Worm (Caenorhabditis elegans) whole organism, L4 larva: ENCODE measurements around the gene rpl-25.1.

Experiments
- F37D6.2 ChIP-seq: sonication (generic microtip); optimal IDR thresholded peaks from 2 replicates; lab custom pipeline; 2016; ENCODE audit warnings: mild to moderate bottlenecking, missing genetic modification characterization, missing compliant biosample characterization
- R02D3.7 ChIP-seq: fragments of 150-350 bp; sonication (generic microtip); optimal IDR thresholded peaks from 3 replicates; lab custom pipeline; 2014; ENCODE audit warnings: missing biosample characterization, missing genetic modification characterization
- Y105C5A.15 ChIP-seq: fragments of 200-800 bp; sonication (Bioruptor generic); IDR thresholded peaks from 2 replicates; pipeline ENCODE4 v1.3.6; 2022; ENCODE audit warnings: missing genetic modification characterization, missing compliant biosample characterization
- Y5F2A.4 ChIP-seq: fragments of 200-800 bp; sonication (Bioruptor generic); optimal IDR thresholded peaks from 2 replicates; lab custom pipeline; 2018; ENCODE audit warnings: mild to moderate bottlenecking, missing genetic modification characterization, missing compliant biosample characterization
- Y75B8A.6 ChIP-seq: fragments of 200-800 bp; sonication (Bioruptor generic); IDR thresholded peaks from 2 replicates; pipeline ENCODE4 v1.3.6; 2022; ENCODE audit warnings: missing genetic modification reagents, missing genetic modification characterization, missing compliant biosample characterization
- ZK546.5 ChIP-seq, 2 experiments: sonication (generic microtip); optimal IDR thresholded peaks; 2 replicates each; lab custom pipeline; 2017; ENCODE audit warnings: missing biosample characterization in 2 of 2, missing genetic modification characterization in 2 of 2
- aly-2 ChIP-seq: sonication (generic microtip); optimal IDR thresholded peaks from 2 replicates; lab custom pipeline; 2018; ENCODE audit warnings: missing biosample characterization, missing genetic modification characterization
- attf-4 ChIP-seq: sonication (generic microtip); optimal IDR thresholded peaks from 3 replicates; lab custom pipeline; 2017; ENCODE audit warnings: missing biosample characterization, missing genetic modification characterization
- ceh-20 ChIP-seq: fragments of 200-800 bp; sonication (Bioruptor generic); IDR thresholded peaks from 2 replicates; pipeline ENCODE4 v1.3.6; 2022; ENCODE audit warnings: missing genetic modification reagents, missing genetic modification characterization, missing compliant biosample characterization
- ceh-32 ChIP-seq: sonication (generic microtip); optimal IDR thresholded peaks from 2 replicates; lab custom pipeline; 2016; ENCODE audit warnings: mild to moderate bottlenecking, missing genetic modification characterization, missing compliant biosample characterization; ENCODE audit not compliant: poor library complexity
- ceh-44 ChIP-seq: fragments of 200-800 bp; sonication (Bioruptor generic); IDR thresholded peaks from 2 replicates; pipeline ENCODE4 v1.3.6; 2022; ENCODE audit warnings: missing genetic modification reagents, missing genetic modification characterization, missing compliant biosample characterization
- ces-1 ChIP-seq: fragments of 150-350 bp; sonication (generic microtip); optimal IDR thresholded peaks from 4 replicates; lab custom pipeline; 2014; ENCODE audit warnings: missing biosample characterization, missing genetic modification reagents, missing genetic modification characterization
- ctbp-1 ChIP-seq: fragments of 200-800 bp; sonication (Bioruptor generic); IDR thresholded peaks from 2 replicates; pipeline ENCODE4 v1.3.6; 2022; ENCODE audit warnings: missing genetic modification reagents, missing genetic modification characterization, missing compliant biosample characterization
- daf-12 ChIP-seq: fragments of 150-350 bp; optimal IDR thresholded peaks from 2 replicates; lab custom pipeline; 2014; ENCODE audit warnings: missing biosample characterization, missing genetic modification reagents, missing genetic modification characterization
- daf-8 ChIP-seq: fragments of 200-800 bp; sonication (Bioruptor generic); IDR thresholded peaks from 2 replicates; pipeline ENCODE4 v1.3.6; 2022; ENCODE audit warnings: missing genetic modification characterization, missing compliant biosample characterization
- dmd-8 ChIP-seq: fragments of 200-800 bp; sonication (Bioruptor generic); IDR thresholded peaks from 2 replicates; pipeline ENCODE4 v1.3.6; 2022; ENCODE audit warnings: missing genetic modification characterization, missing compliant biosample characterization
- duxl-1 ChIP-seq: sonication (generic microtip); optimal IDR thresholded peaks from 2 replicates; lab custom pipeline; 2016; ENCODE audit warnings: mild to moderate bottlenecking, missing genetic modification characterization, moderate library complexity, missing compliant biosample characterization; ENCODE audit not compliant: poor library complexity
- dve-1 ChIP-seq: sonication (generic microtip); optimal IDR thresholded peaks from 2 replicates; lab custom pipeline; 2017; ENCODE audit warnings: antibody characterized with exemption, mild to moderate bottlenecking, missing genetic modification characterization, missing compliant biosample characterization; ENCODE audit not compliant: insufficient read depth
- egl-43 ChIP-seq: fragments of 200-800 bp; sonication (Bioruptor generic); IDR thresholded peaks from 2 replicates; pipeline ENCODE4 v1.3.6; 2022; ENCODE audit warnings: missing genetic modification reagents, missing genetic modification characterization, missing compliant biosample characterization
- jun-1 ChIP-seq: fragments of 150-350 bp; optimal IDR thresholded peaks from 2 replicates; lab custom pipeline; 2014; ENCODE audit warnings: missing biosample characterization, missing genetic modification reagents, missing genetic modification characterization
- lin-13 ChIP-seq: fragments of 150-350 bp; optimal IDR thresholded peaks from 2 replicates; lab custom pipeline; 2014; ENCODE audit warnings: missing biosample characterization, missing genetic modification reagents, missing genetic modification characterization
- lin-29 ChIP-seq: fragments of 200-800 bp; sonication (Bioruptor generic); IDR thresholded peaks from 2 replicates; pipeline ENCODE4 v1.3.6; 2022; ENCODE audit warnings: missing genetic modification reagents, missing genetic modification characterization, missing compliant biosample characterization
- lin-38 ChIP-seq: fragments of 200-800 bp; sonication (Bioruptor generic); IDR thresholded peaks from 2 replicates; pipeline ENCODE4 v1.3.6; 2022; ENCODE audit warnings: missing genetic modification reagents, missing genetic modification characterization, missing compliant biosample characterization
- lsy-2 ChIP-seq, 2 experiments: fragments of 150-350 bp in 1 of 2; sonication (generic microtip) in 1 of 2; optimal IDR thresholded peaks; 2 replicates each; lab custom pipeline; 2014 to 2017; ENCODE audit warnings: missing biosample characterization in 2 of 2, missing genetic modification characterization in 2 of 2
- madf-5 ChIP-seq, 2 experiments: fragments of 200-800 bp; sonication (Bioruptor generic); IDR thresholded peaks; 2 replicates each; pipeline ENCODE4 v1.3.6; 2022; ENCODE audit warnings: missing compliant biosample characterization in 2 of 2, missing genetic modification characterization in 2 of 2
- mdl-1 ChIP-seq, 2 experiments: fragments of 150-350 bp in 1 of 2; sonication (generic microtip) in 1 of 2; optimal IDR thresholded peaks; 2 replicates each; lab custom pipeline; 2014 to 2017; ENCODE audit warnings: missing biosample characterization in 2 of 2, missing genetic modification characterization in 2 of 2
- mdt-29 ChIP-seq: fragments of 200-800 bp; sonication (Bioruptor generic); IDR thresholded peaks from 2 replicates; pipeline ENCODE4 v1.3.6; 2022; ENCODE audit warnings: missing genetic modification reagents, missing genetic modification characterization, missing compliant biosample characterization
- mes-2 ChIP-seq: sonication (generic microtip); optimal IDR thresholded peaks from 2 replicates; lab custom pipeline; 2016; ENCODE audit warnings: missing genotype, mild to moderate bottlenecking, missing genetic modification characterization, missing compliant biosample characterization; ENCODE audit not compliant: poor library complexity, severe bottlenecking
- mxl-2 ChIP-seq: fragments of 200-800 bp; sonication (Bioruptor generic); conservative IDR thresholded peaks from 2 replicates; pipeline ENCODE4 v1.3.6; 2022; ENCODE audit warnings: missing genetic modification reagents, missing genetic modification characterization, missing compliant biosample characterization
- nhr-10 ChIP-seq: fragments of 150-350 bp; optimal IDR thresholded peaks from 2 replicates; lab custom pipeline; 2014; ENCODE audit warnings: missing biosample characterization, missing genetic modification characterization
- nhr-102 ChIP-seq: sonication (generic microtip); optimal IDR thresholded peaks from 2 replicates; lab custom pipeline; 2016; ENCODE audit warnings: mild to moderate bottlenecking, missing genetic modification characterization, moderate library complexity, missing compliant biosample characterization
- nhr-237 ChIP-seq: sonication (generic microtip); optimal IDR thresholded peaks from 2 replicates; lab custom pipeline; 2017; ENCODE audit warnings: missing biosample characterization, missing genetic modification characterization
- nhr-25 ChIP-seq: sonication (generic microtip); optimal IDR thresholded peaks from 2 replicates; lab custom pipeline; 2017; ENCODE audit warnings: missing genetic modification characterization, mild to moderate bottlenecking, missing compliant biosample characterization, antibody characterized with exemption, moderate library complexity, borderline replicate concordance; ENCODE audit not compliant: insufficient read depth
- nhr-28 ChIP-seq: fragments of 150-350 bp; optimal IDR thresholded peaks from 2 replicates; lab custom pipeline; 2014; ENCODE audit warnings: missing biosample characterization, missing genetic modification characterization
- nhr-42 ChIP-seq: fragments of 200-800 bp; sonication (Bioruptor generic); IDR thresholded peaks from 2 replicates; pipeline ENCODE4 v1.3.6; 2022; ENCODE audit warnings: missing genetic modification characterization, missing compliant biosample characterization
- nhr-48 ChIP-seq: sonication (generic microtip); optimal IDR thresholded peaks from 2 replicates; lab custom pipeline; 2016; ENCODE audit warnings: mild to moderate bottlenecking, missing genetic modification characterization, missing compliant biosample characterization
- nhr-6 ChIP-seq: fragments of 150-350 bp; optimal IDR thresholded peaks from 2 replicates; lab custom pipeline; 2014; ENCODE audit warnings: missing biosample characterization, missing genetic modification characterization
- nhr-76 ChIP-seq: fragments of 150-350 bp; optimal IDR thresholded peaks from 2 replicates; lab custom pipeline; 2014; ENCODE audit warnings: missing biosample characterization, missing genetic modification characterization
- php-3 ChIP-seq: fragments of 200-800 bp; sonication (Bioruptor generic); IDR thresholded peaks from 2 replicates; pipeline ENCODE4 v1.3.6; 2022; ENCODE audit warnings: missing genetic modification reagents, missing genetic modification characterization, missing compliant biosample characterization
- rbr-2 ChIP-seq: sonication (generic microtip); optimal IDR thresholded peaks from 2 replicates; lab custom pipeline; 2016; ENCODE audit warnings: missing genotype, missing genetic modification characterization, missing compliant biosample characterization
- saeg-2 ChIP-seq: fragments of 200-800 bp; sonication (Bioruptor generic); IDR thresholded peaks from 2 replicates; pipeline ENCODE4 v1.3.6; 2022; ENCODE audit warnings: missing genetic modification reagents, missing genetic modification characterization, missing compliant biosample characterization
- sdz-12 ChIP-seq: fragments of 200-800 bp; sonication (Bioruptor generic); optimal IDR thresholded peaks from 2 replicates; lab custom pipeline; 2018; ENCODE audit warnings: mild to moderate bottlenecking, missing genetic modification characterization, missing compliant biosample characterization
- set-16 ChIP-seq: fragments of 200-800 bp; sonication (Bioruptor generic); IDR thresholded peaks from 2 replicates; pipeline ENCODE4 v1.3.6; 2022; ENCODE audit warnings: missing genetic modification reagents, missing genetic modification characterization, missing compliant biosample characterization
- spr-1 ChIP-seq: sonication (generic microtip); optimal IDR thresholded peaks from 2 replicates; lab custom pipeline; 2016; ENCODE audit warnings: mild to moderate bottlenecking, missing genetic modification characterization, missing compliant biosample characterization
- tag-97 ChIP-seq: fragments of 200-800 bp; sonication (Bioruptor generic); IDR thresholded peaks from 2 replicates; pipeline ENCODE4 v1.3.6; 2022; ENCODE audit warnings: missing genetic modification characterization, missing compliant biosample characterization
- tra-1 ChIP-seq: fragments of 200-800 bp; sonication (Bioruptor generic); IDR thresholded peaks from 2 replicates; pipeline ENCODE4 v1.3.6; 2022; ENCODE audit warnings: missing genetic modification reagents, missing genetic modification characterization, missing compliant biosample characterization
- unc-130 ChIP-seq: sonication (generic microtip); optimal IDR thresholded peaks from 2 replicates; lab custom pipeline; 2016; ENCODE audit warnings: missing genetic modification reagents, missing genetic modification characterization, missing compliant biosample characterization
- unc-39 ChIP-seq: sonication (generic microtip); optimal IDR thresholded peaks from 2 replicates; lab custom pipeline; 2017; ENCODE audit warnings: missing biosample characterization, missing genetic modification characterization
- vab-7 ChIP-seq: fragments of 200-800 bp; sonication (Bioruptor generic); IDR thresholded peaks from 2 replicates; pipeline ENCODE4 v1.3.6; 2022; ENCODE audit warnings: missing genetic modification reagents, missing genetic modification characterization, missing compliant biosample characterization
- zfp-2 ChIP-seq: sonication (generic microtip); optimal IDR thresholded peaks from 2 replicates; lab custom pipeline; 2016; ENCODE audit warnings: mild to moderate bottlenecking, missing genetic modification characterization, missing compliant biosample characterization
- ztf-11 ChIP-seq: fragments of 150-350 bp; optimal IDR thresholded peaks from 2 replicates; lab custom pipeline; 2014; ENCODE audit warnings: missing biosample characterization, missing genetic modification characterization

Gene rpl-25.1

DNA sequence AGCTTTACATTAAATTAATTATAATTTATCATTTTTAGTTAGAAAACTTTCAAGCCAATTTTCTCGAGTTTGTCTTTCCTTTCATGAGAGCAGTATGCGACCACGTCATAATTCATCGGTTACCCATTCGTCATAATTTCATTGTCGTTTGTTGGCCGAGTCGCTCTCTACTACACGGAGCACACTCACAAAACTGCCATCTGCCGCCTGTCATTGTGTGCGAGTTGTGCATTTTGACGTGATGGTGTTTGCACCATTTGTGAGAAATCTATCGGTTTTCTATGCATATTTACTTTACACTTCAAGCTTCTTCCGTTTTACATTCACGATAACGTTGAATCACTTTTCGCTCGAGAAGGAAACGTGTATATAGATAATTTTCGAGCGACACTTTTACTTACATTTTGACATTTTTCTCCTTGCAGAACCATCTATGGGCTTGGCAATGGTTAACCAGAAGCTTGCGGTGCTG is 8.2 kb upstream of the rpl-25.1 start, which contains the start of gene dhhc-10:
dhhc-10 (plus strand) TSS at position 422 of the 472 bp plus-strand sequence.
- TF ChIP-seq nhr-6 (tag; lab: Kevin White, UChicago), result peak; percentile 79
- no peak for TF ChIP-seq ceh-32 (tag; lab: Kevin White, UChicago)
- TF ChIP-seq mdl-1 (tag; optimal IDR thresholded peaks at IDR 0.05; lab: Kevin White, UChicago), result peak in 1 of 2 experiments; percentile 1
- no peak for TF ChIP-seq mdt-29 (GFP tag; lab: Robert Waterston, UW)
- no peak for TF ChIP-seq ces-1 (GFP tag; lab: Kevin White, UChicago)
- TF ChIP-seq mes-2 (tag; lab: Kevin White, UChicago), result peak; percentile 74
- TF ChIP-seq lin-29, result no peak
- no peak for TF ChIP-seq F37D6.2 (tag; lab: Kevin White, UChicago)
- TF ChIP-seq nhr-10 (tag; lab: Kevin White, UChicago), result no peak
- no peak for TF ChIP-seq nhr-237 (tag; lab: Kevin White, UChicago)
- TF ChIP-seq ctbp-1 (GFP tag; lab: Robert Waterston, UW), result no peak
- peak; percentile 28 for TF ChIP-seq nhr-102 (tag; lab: Kevin White, UChicago)
- no peak for TF ChIP-seq spr-1
- TF ChIP-seq zfp-2, result no peak
- no peak for TF ChIP-seq nhr-42 (GFP tag; lab: Robert Waterston, UW)
- TF ChIP-seq rbr-2 (tag; lab: Kevin White, UChicago), result peak; percentile 24
- TF ChIP-seq ZK546.5 (tag; optimal IDR thresholded peaks at IDR 0.05; lab: Kevin White, UChicago), result no peak
- TF ChIP-seq R02D3.7, result no peak
- TF ChIP-seq saeg-2 (GFP tag; lab: Robert Waterston, UW), result no peak
- TF ChIP-seq aly-2 (tag; lab: Kevin White, UChicago), result no peak
- peak; percentile 6 for TF ChIP-seq lin-13 (GFP tag; lab: Kevin White, UChicago)
- TF ChIP-seq ztf-11 (tag; lab: Kevin White, UChicago), result no peak
- no peak for TF ChIP-seq dmd-8 (GFP tag; lab: Robert Waterston, UW)
- no peak for TF ChIP-seq madf-5 (GFP tag; IDR thresholded peaks at IDR 0.05; lab: Robert Waterston, UW)
- no peak for TF ChIP-seq nhr-76 (tag; lab: Kevin White, UChicago)
- peak; percentile 33; the same call in 1 of the 2 replicates for TF ChIP-seq php-3
- no peak for TF ChIP-seq set-16 (GFP tag; lab: Robert Waterston, UW)
- no peak for TF ChIP-seq attf-4 (tag; lab: Kevin White, UChicago)
- TF ChIP-seq duxl-1 (tag; lab: Kevin White, UChicago), result no peak
- no peak for TF ChIP-seq vab-7
- TF ChIP-seq tra-1 (GFP tag; lab: Robert Waterston, UW), result 0 out of 2 replicates have a peak, but pooled peaks have one; percentile 7
- TF ChIP-seq nhr-48 (tag; lab: Kevin White, UChicago), result no peak
- TF ChIP-seq jun-1 (tag; lab: Kevin White, UChicago), result no peak
- TF ChIP-seq lsy-2 (tag; optimal IDR thresholded peaks at IDR 0.05; lab: Kevin White, UChicago), result peak in 1 of 2 experiments; percentile 73
- no peak for TF ChIP-seq Y75B8A.6 (GFP tag; lab: Robert Waterston, UW)
- TF ChIP-seq nhr-25 (tag; lab: Kevin White, UChicago), result no peak
- TF ChIP-seq Y105C5A.15, result no peak
- TF ChIP-seq unc-130 (GFP tag; lab: Kevin White, UChicago), result no peak
- no peak for TF ChIP-seq tag-97 (GFP tag; lab: Robert Waterston, UW)
- TF ChIP-seq egl-43 (GFP tag; lab: Robert Waterston, UW), result peak; percentile 62; the same call in 1 of the 2 replicates
- no peak for TF ChIP-seq daf-8 (GFP tag; lab: Robert Waterston, UW)
- no peak for TF ChIP-seq mxl-2 (GFP tag; lab: Robert Waterston, UW)
- no peak for TF ChIP-seq daf-12
- no peak for TF ChIP-seq sdz-12
- TF ChIP-seq ceh-44 (GFP tag; lab: Robert Waterston, UW), result no peak
- TF ChIP-seq Y5F2A.4 (GFP tag; lab: Kevin White, UChicago), result no peak
- TF ChIP-seq nhr-28, result peak; percentile 74
- no peak for TF ChIP-seq unc-39
- TF ChIP-seq lin-38 (GFP tag; lab: Robert Waterston, UW), result 0 out of 2 replicates have a peak, but pooled peaks have one; percentile 14
- 0 out of 2 replicates have a peak, but pooled peaks have one; percentile 32 for TF ChIP-seq ceh-20 (GFP tag; lab: Robert Waterston, UW)
- peak; percentile 83 for TF ChIP-seq dve-1 (tag; lab: Kevin White, UChicago)
